Worm (Caenorhabditis elegans) whole organism, L4/young adult: ENCODE results near the gene clec-71.
"Not testable (repeated sequence)": the region's sequence is repeated elsewhere in the genome, so short reads cannot be mapped to it uniquely, and the experiment has no call there.

ENCODE experiments used
- W03F9.2 ChIP-seq: fragments of 150-350 bp; optimal IDR thresholded peaks from 2 replicates; lab custom pipeline; 2014; ENCODE audit warnings: missing biosample characterization, missing genetic modification characterization
- dao-5 ChIP-seq: sonication (generic microtip); optimal IDR thresholded peaks from 2 replicates; lab custom pipeline; 2016; ENCODE audit warnings: missing genotype, missing genetic modification characterization, moderate library complexity, missing compliant biosample characterization
- him-1 ChIP-seq: sonication (generic microtip); optimal IDR thresholded peaks from 2 replicates; lab custom pipeline; 2016; ENCODE audit warnings: missing genotype, missing genetic modification reagents, missing genetic modification characterization, missing compliant biosample characterization

The clec-71 gene

ce11 chrIV:3914462-3914861 lies 22.8 kb upstream of the clec-71 start, which contains the start of gene F56D6.19:
Gene F56D6.19 (plus strand): TSS chrIV:3914762.
- TF ChIP-seq W03F9.2 (tag; lab: Kevin White, UChicago) (no peak), him-1 (tag; lab: Kevin White, UChicago) (no peak), dao-5 (tag; lab: Kevin White, UChicago) (no peak)

- TF ChIP-seq W03F9.2 (tag; lab: Kevin White, UChicago) = no peak
- no peak for TF ChIP-seq him-1 (tag; lab: Kevin White, UChicago)
- no peak for TF ChIP-seq dao-5 (tag; lab: Kevin White, UChicago)
These were observed 22.0 kb upstream of the clec-71 start, which contains the start of gene srz-20 for ce11 chrIV:3915296-3915695. Gene srz-20 (plus strand): TSS chrIV:3915596.

DNA sequence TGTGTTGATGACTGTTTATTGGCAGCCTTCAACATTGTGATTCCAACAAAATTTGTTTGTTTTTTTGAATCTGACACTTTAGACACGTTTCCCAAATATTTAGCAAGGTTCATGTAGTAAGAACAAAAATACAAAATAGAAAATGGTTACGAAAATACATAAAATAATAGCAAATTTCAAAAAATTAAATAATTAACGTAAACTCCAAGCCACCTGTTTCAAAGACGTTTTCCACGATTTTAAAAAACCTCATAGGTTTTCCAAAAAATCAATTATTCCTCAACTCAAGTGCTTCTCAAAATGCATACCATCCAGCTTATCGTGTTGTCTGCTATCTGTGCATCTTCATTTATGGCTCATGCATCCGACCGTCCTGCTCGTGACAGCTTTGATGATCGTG lies 19.9 kb upstream of the clec-71 start, which contains the start of gene F56D6.14:
TSS of gene F56D6.14 (plus strand) at position 301 of the 400 bp plus-strand sequence.
- TF ChIP-seq dao-5 (tag; lab: Kevin White, UChicago) (no peak), him-1 (tag; lab: Kevin White, UChicago) (no peak), W03F9.2 (tag; lab: Kevin White, UChicago) (no peak)

DNA sequence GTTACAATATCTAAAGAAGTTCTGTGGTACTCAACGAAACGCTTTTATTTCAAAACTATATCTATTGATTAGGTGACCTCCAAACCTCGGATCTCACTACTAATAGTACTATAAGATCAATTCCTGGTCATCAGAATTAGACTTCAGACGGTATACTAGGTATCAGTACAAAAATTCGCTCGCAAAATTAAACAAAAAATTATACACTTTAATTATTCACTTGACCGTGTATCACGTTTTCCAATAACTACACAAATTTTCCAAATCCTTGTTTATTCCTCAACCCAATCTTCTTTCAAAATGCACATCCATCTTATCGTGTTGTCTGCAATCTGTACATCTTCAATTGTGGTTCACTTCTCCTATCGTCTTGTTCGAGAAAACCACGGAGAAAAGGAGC lies 19.1 kb upstream of the clec-71 start, which contains the start of gene F56D6.23:
TSS of gene F56D6.23 (plus strand) at position 301 of the 400 bp plus-strand sequence.
- TF ChIP-seq him-1 (tag; lab: Kevin White, UChicago) (no peak), dao-5 (tag; lab: Kevin White, UChicago) (no peak), W03F9.2 (tag; lab: Kevin White, UChicago) (no peak)

- TF ChIP-seq dao-5 (tag; lab: Kevin White, UChicago) = no peak
- TF ChIP-seq him-1 (tag; lab: Kevin White, UChicago) = no peak
- TF ChIP-seq W03F9.2 (tag; lab: Kevin White, UChicago) = no peak
These were observed 17.8 kb upstream of the clec-71 start, which contains the start of gene srz-19 for ce11 chrIV:3919506-3919905. Gene srz-19 (plus strand): TSS chrIV:3919806.

ce11 chrIV:3921898-3922297 lies 15.4 kb upstream of the clec-71 start, which contains the start of gene clec-67:
Gene clec-67 (plus strand): TSS chrIV:3922165.
- TF ChIP-seq him-1 (tag; lab: Kevin White, UChicago) = no peak
- TF ChIP-seq W03F9.2 (tag; lab: Kevin White, UChicago) = no peak
- TF ChIP-seq dao-5 (tag; lab: Kevin White, UChicago) = no peak

DNA sequence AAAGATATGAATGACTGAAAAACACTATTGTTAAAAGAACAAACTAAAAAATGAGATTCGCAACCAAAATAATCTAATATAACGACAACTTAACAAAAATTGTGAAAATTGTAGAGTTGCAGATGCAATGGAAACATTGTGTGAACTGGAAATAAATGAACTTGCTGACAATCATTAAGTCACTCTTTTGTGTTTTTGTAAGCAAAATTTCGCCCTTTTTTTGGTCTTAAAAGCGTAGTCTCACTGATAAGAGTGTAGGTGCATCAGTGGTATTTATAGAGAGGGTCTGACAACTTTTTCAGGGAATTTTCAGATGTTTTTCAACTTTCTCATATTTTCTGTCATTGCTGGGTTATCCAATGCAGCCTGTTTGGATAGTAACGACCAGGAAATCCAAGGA lies 11.1 kb upstream of the clec-71 start, which contains the start of gene clec-68:
TSS of gene clec-68 (plus strand) at position 301 of the 400 bp plus-strand sequence.
- TF ChIP-seq him-1 (tag; lab: Kevin White, UChicago) = no peak
- TF ChIP-seq W03F9.2 (tag; lab: Kevin White, UChicago) = no peak
- TF ChIP-seq dao-5 (tag; lab: Kevin White, UChicago) = no peak

DNA sequence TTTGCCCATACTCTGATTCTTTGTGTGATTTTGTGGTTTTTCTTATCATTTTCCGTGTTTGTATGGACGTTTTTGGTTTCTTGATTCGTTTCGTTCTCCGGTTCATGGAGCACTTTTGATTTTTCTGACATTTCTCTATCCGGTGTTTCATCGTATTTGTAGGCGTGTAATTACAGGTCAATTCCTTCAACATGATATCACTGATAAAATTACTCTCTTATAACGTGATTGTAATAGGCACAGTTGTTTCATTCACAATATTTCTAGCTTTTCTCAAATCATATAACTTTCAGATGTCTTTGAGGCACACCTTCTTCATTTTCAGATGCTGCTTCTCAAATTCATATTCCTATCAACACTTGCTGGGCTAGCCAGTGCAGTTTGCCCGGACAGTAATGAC lies 4.8 kb upstream of the clec-71 start, which contains the start of gene clec-70:
TSS of gene clec-70 (plus strand) at position 301 of the 400 bp plus-strand sequence.
- TF ChIP-seq dao-5, W03F9.2, him-1 (tag; lab: Kevin White, UChicago): not testable (repeated sequence)

ce11 chrIV:3941658-3942328 lies 4.5 kb downstream of the clec-71 start, which contains the start of gene clec-174:
Gene clec-174 (minus strand): TSS chrIV:3941708.
- no peak for TF ChIP-seq him-1 (tag; lab: Kevin White, UChicago)
- TF ChIP-seq dao-5 (tag; lab: Kevin White, UChicago) = no peak
- TF ChIP-seq W03F9.2 (tag; lab: Kevin White, UChicago) = no peak

DNA sequence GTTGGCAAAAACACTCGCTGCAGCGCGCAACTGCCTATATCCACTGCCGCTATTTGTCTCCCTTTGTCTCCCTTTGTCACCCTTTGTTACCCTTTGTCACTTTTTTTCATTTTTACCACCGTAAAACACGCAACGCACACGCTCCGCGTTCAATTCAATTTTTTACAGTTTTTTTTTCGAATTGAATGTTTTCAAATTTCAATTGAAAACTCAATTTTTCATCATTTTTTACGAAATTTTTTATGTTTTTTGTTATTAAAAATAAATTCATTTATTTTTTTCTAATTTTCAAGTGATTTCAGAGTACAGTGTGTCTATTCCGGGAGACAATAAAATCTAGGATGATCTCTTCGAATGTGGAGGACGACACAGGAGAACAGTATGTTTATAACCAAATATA lies 5.7 kb downstream of the clec-71 start, which contains the start of gene Y46C8AL.11:
TSS of gene Y46C8AL.11 (plus strand) at position 301 of the 400 bp plus-strand sequence.
- TF ChIP-seq him-1 (tag; lab: Kevin White, UChicago) = no peak
- TF ChIP-seq dao-5 (tag; lab: Kevin White, UChicago) = no peak
- TF ChIP-seq W03F9.2 (tag; lab: Kevin White, UChicago) = no peak

DNA sequence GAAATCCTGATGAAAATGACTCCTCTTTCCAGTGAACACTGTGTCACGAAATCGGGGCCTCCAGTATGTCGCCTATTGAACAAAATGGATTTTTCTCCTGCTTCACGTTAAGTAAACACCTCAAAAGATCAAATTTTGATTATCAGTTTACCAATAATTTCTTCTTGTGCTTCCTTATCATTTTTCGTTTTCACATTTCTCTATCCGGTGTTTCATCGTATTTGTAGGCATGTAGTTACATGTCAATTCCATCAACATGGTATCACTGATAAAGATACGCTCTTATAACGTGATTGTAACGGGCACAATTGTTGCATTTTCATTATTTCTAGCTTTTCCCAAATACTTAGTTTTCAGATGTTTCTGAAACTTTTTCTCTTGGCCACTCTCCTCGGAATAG lies 7.2 kb downstream of the clec-71 start, which contains the start of gene clec-72:
TSS of gene clec-72 (plus strand) at position 358 of the 400 bp plus-strand sequence.
- no peak for TF ChIP-seq W03F9.2 (tag; lab: Kevin White, UChicago)
- TF ChIP-seq him-1 (tag; lab: Kevin White, UChicago) = no peak

DNA sequence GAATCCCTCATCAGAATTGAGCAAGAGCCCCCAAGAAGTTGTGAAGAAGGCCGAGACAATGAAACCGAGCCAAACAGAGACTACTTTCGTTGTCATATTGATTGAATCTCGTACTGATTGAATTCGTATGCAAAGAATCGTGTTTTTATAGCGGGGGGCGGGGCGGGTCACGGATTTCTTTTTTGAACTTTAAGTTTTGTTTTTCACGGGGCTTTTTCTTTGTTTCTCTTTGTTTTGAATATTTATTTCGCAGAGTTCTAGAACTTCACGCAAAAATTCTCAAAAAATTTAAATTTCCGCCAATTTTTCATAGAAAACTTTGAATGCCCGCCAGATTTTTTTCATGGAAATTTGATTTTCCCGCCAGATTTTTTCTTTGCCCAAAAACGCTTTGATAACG lies 18.8 kb downstream of the clec-71 start, which contains the start of gene clec-73:
TSS of gene clec-73 (minus strand) at position 101 of the 400 bp plus-strand sequence.
- no peak for TF ChIP-seq W03F9.2 (tag; lab: Kevin White, UChicago)
- no peak for TF ChIP-seq him-1 (tag; lab: Kevin White, UChicago)
- no peak for TF ChIP-seq dao-5 (tag; lab: Kevin White, UChicago)

DNA sequence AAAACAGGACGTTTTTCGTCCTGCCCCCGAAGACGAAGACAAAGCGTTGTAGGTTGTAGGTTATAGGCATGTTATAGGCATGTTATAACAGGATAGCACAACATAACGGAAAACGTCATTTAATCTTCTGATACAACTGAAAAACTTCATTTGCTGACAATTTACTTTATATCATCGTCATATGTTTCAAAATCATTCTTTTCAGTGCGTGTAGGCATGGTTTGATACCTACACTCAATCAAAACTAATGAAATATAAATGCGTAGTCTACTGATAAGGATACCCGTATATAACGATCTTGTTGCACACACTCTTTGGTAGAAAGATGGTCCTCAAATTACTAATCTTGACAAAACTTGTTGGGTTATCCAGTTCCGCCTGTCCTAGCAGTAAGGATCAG lies 19.4 kb downstream of the clec-71 start, which contains the start of gene clec-74:
TSS of gene clec-74 (plus strand) at position 301 of the 400 bp plus-strand sequence.
- TF ChIP-seq dao-5 (tag; lab: Kevin White, UChicago) (no peak), him-1 (tag; lab: Kevin White, UChicago) (no peak), W03F9.2 (tag; lab: Kevin White, UChicago) (no peak)
